Worm (Caenorhabditis elegans) whole organism, L1 larva: Measurements from ENCODE around the gene ceeh-2.

Source experiments
- F16B12.6 ChIP-seq: fragments of 150-350 bp; optimal IDR thresholded peaks from 2 replicates; lab custom pipeline; 2014; ENCODE audit warnings: missing biosample characterization, missing genetic modification characterization
- ama-1 ChIP-seq: fragments of 150-350 bp; optimal IDR thresholded peaks from 2 replicates; lab custom pipeline; 2014
- ces-1 ChIP-seq: fragments of 150-350 bp; optimal IDR thresholded peaks from 2 replicates; lab custom pipeline; 2014; ENCODE audit warnings: missing biosample characterization, missing genetic modification reagents, missing genetic modification characterization
- dpl-1 ChIP-seq, 3 experiments: fragments of 150-350 bp in 2 of 3; sonication (generic microtip) in 1 of 3; optimal IDR thresholded peaks; 2 replicates each; lab custom pipeline; 2014 to 2017; ENCODE audit warnings: missing biosample characterization in 3 of 3, missing genetic modification characterization in 3 of 3, missing genetic modification reagents in 3 of 3
- efl-1 ChIP-seq, 4 experiments: fragments of 150-350 bp; optimal IDR thresholded peaks in 3 of 4; peaks in 1 of 4; 1 replicate in 1 of 4; 2 replicates in 3 of 4; lab custom pipeline; 2014; ENCODE audit warnings: missing biosample characterization in 2 of 4, missing genetic modification characterization in 2 of 4, missing genetic modification reagents in 2 of 4
- efl-3 ChIP-seq: fragments of 200-800 bp; sonication (Bioruptor generic); optimal IDR thresholded peaks from 2 replicates; lab custom pipeline; 2018; ENCODE audit warnings: mild to moderate bottlenecking, missing genetic modification characterization, missing compliant biosample characterization
- elt-3 ChIP-seq, 6 experiments: fragments of 150-350 bp in 1 of 6; sonication (generic microtip); optimal IDR thresholded peaks; 2 replicates each; lab custom pipeline; 2017 to 2018; ENCODE audit warnings: missing biosample characterization in 6 of 6, missing genetic modification characterization in 6 of 6, inconsistent platforms in 1 of 6
- ets-5 ChIP-seq: fragments of 200-800 bp; sonication (Bioruptor generic); IDR thresholded peaks from 2 replicates; pipeline ENCODE4 v1.3.6; 2022; ENCODE audit warnings: missing genetic modification characterization, missing compliant biosample characterization
- fos-1 ChIP-seq: fragments of 150-350 bp; optimal IDR thresholded peaks from 2 replicates; lab custom pipeline; 2014; ENCODE audit warnings: missing biosample characterization, missing genetic modification characterization
- lin-35 ChIP-seq, 2 experiments: fragments of 150-350 bp; optimal IDR thresholded peaks; 2 replicates each; lab custom pipeline; 2014; ENCODE audit warnings: missing biosample characterization in 2 of 2, missing genetic modification characterization in 2 of 2, missing genetic modification reagents in 2 of 2
- nhr-11 ChIP-seq: fragments of 150-350 bp; optimal IDR thresholded peaks from 2 replicates; lab custom pipeline; 2014; ENCODE audit warnings: missing biosample characterization, missing genetic modification characterization
- snpc-4 ChIP-seq: fragments of 150-350 bp; optimal IDR thresholded peaks from 2 replicates; lab custom pipeline; 2014; ENCODE audit warnings: missing biosample characterization, missing genetic modification characterization
- unc-130 ChIP-seq: fragments of 150-350 bp; optimal IDR thresholded peaks from 2 replicates; lab custom pipeline; 2017; ENCODE audit warnings: missing biosample characterization, missing genetic modification characterization, inconsistent platforms
- ztf-4 ChIP-seq: fragments of 150-350 bp; optimal IDR thresholded peaks from 2 replicates; lab custom pipeline; 2014; ENCODE audit warnings: missing biosample characterization, missing genetic modification characterization

DNA sequence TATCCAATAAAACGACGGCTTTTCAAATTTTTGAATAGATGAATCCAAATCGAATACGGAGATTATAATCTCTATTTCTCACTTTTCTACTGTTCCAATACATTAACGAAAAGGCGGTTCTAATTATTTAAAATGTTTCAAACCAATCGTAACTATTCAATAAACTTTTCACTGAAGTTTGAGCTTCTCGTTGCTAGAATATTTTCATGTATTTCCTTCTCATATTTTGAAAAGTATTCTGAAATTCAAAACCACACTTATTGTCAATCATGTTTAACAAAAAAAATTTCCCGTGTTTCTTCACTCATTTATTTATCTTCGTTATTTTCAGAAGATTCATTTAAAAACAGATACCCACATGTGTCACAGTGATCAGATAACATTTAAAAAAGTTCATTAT is 45.1 kb upstream of the ceeh-2 start, which contains the start of gene F15H10.8:
- TF ChIP-seq fos-1 (tag; lab: Kevin White, UChicago) (no peak), ztf-4 (no peak), snpc-4 (tag; lab: Kevin White, UChicago) (no peak), lin-35 (GFP tag; optimal IDR thresholded peaks at IDR 0.05; lab: Kevin White, UChicago) (no peak), efl-1 (optimal IDR thresholded peaks at IDR 0.05; lab: Kevin White, UChicago) (no peak), efl-1 (GFP tag; optimal IDR thresholded peaks at IDR 0.05 in 1 of 2; lab: Kevin White, UChicago) (no peak), ama-1 (lab: Kevin White, UChicago) (no peak), F16B12.6 (no peak), dpl-1 (GFP tag; optimal IDR thresholded peaks at IDR 0.05; lab: Kevin White, UChicago) (no peak), unc-130 (tag; lab: Kevin White, UChicago) (no peak), ets-5 (GFP tag; lab: Robert Waterston, UW) (no peak), elt-3 (tag; optimal IDR thresholded peaks at IDR 0.05; lab: Kevin White, UChicago) (no peak), ces-1 (no peak), efl-3 (no peak), nhr-11 (tag; lab: Kevin White, UChicago) (no peak)
